Worm (Caenorhabditis elegans) whole organism, L1 larva: ENCODE results near the gene Y82E9BR.17.

Experiments used
- ces-1 ChIP-seq: fragments of 150-350 bp; optimal IDR thresholded peaks from 2 replicates; lab custom pipeline; 2014; ENCODE audit warnings: missing biosample characterization, missing genetic modification reagents, missing genetic modification characterization
- isw-1 ChIP-seq: fragments of 200-800 bp; sonication (Bioruptor generic); IDR thresholded peaks from 2 replicates; pipeline ENCODE4 v1.3.6; 2022; ENCODE audit warnings: missing genetic modification characterization, missing compliant biosample characterization
- lin-13 ChIP-seq: fragments of 150-350 bp; optimal IDR thresholded peaks from 2 replicates; lab custom pipeline; 2014; ENCODE audit warnings: missing biosample characterization, missing genetic modification reagents, missing genetic modification characterization
- mdl-1 ChIP-seq, 2 experiments: fragments of 150-350 bp; optimal IDR thresholded peaks; 2 replicates each; lab custom pipeline; 2014 to 2017; ENCODE audit warnings: missing biosample characterization in 2 of 2, missing genetic modification characterization in 2 of 2, inconsistent platforms in 1 of 2
- nhr-11 ChIP-seq: fragments of 150-350 bp; optimal IDR thresholded peaks from 2 replicates; lab custom pipeline; 2014; ENCODE audit warnings: missing biosample characterization, missing genetic modification characterization
- nhr-12 ChIP-seq: sonication (generic microtip); optimal IDR thresholded peaks from 2 replicates; lab custom pipeline; 2017; ENCODE audit warnings: missing biosample characterization, missing genetic modification characterization
- nhr-237 ChIP-seq: fragments of 150-350 bp; optimal IDR thresholded peaks from 2 replicates; lab custom pipeline; 2014; ENCODE audit warnings: missing biosample characterization, missing genetic modification characterization
- nhr-28 ChIP-seq: fragments of 150-350 bp; optimal IDR thresholded peaks from 2 replicates; lab custom pipeline; 2014; ENCODE audit warnings: missing biosample characterization, missing genetic modification characterization
- nhr-77 ChIP-seq: fragments of 150-350 bp; optimal IDR thresholded peaks from 2 replicates; lab custom pipeline; 2014; ENCODE audit warnings: missing biosample characterization, missing genetic modification characterization
- skn-1 ChIP-seq: fragments of 150-350 bp; optimal IDR thresholded peaks from 2 replicates; lab custom pipeline; 2014; ENCODE audit warnings: missing biosample characterization, missing genetic modification characterization
- snpc-4 ChIP-seq: fragments of 150-350 bp; optimal IDR thresholded peaks from 2 replicates; lab custom pipeline; 2014; ENCODE audit warnings: missing biosample characterization, missing genetic modification characterization
- sptf-1 ChIP-seq: fragments of 150-350 bp; optimal IDR thresholded peaks from 2 replicates; lab custom pipeline; 2014; ENCODE audit warnings: missing biosample characterization, missing genetic modification characterization
- ztf-11 ChIP-seq, 2 experiments: sonication (generic microtip); optimal IDR thresholded peaks; 2 replicates each; lab custom pipeline; 2016 to 2017; ENCODE audit warnings: missing genetic modification characterization in 2 of 2, missing biosample characterization in 1 of 2, missing compliant biosample characterization in 1 of 2

DNA sequence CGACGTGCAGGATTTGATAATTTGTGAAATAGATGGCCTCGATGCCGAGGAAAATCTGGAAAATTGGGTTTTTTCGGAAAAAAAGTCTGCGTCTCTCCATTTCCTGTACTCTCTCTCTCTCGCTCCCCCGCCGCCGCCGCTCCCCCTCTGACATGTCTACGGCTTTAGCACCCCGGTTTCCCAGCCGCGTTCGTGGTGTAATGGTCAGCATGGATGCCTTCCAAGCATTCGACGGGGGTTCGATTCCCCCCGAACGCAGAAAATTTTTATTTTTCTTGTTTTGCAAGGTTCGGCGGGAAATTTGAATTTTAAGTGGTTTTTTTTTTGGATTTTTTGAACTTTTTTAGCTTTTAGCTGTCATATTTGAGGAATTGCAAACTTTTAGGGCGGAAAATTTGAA lies 31.3 kb downstream of the Y82E9BR.17 start:
- peak; percentile 55 for TF ChIP-seq lin-13
- no peak for TF ChIP-seq nhr-28 (tag; lab: Kevin White, UChicago)
- no peak for TF ChIP-seq sptf-1 (tag; lab: Kevin White, UChicago)
- TF ChIP-seq isw-1 (GFP tag; lab: Robert Waterston, UW): peak; percentile 54
- peak; percentile 17 for TF ChIP-seq snpc-4 (tag; lab: Kevin White, UChicago)
- TF ChIP-seq nhr-11: no peak
- TF ChIP-seq skn-1 (tag; lab: Kevin White, UChicago): peak; percentile 76
- peak in 1 of 2 experiments; percentile 57 for TF ChIP-seq mdl-1 (tag; optimal IDR thresholded peaks at IDR 0.05; lab: Kevin White, UChicago)
- TF ChIP-seq ztf-11 (tag; optimal IDR thresholded peaks at IDR 0.05; lab: Kevin White, UChicago): peak in 1 of 2 experiments; percentile 32
- no peak for TF ChIP-seq nhr-12 (tag; lab: Kevin White, UChicago)
- TF ChIP-seq nhr-237: peak; percentile 1
- peak; percentile 34 for TF ChIP-seq nhr-77 (tag; lab: Kevin White, UChicago)
- no peak for TF ChIP-seq ces-1
